Worm (Caenorhabditis elegans): ENCODE measurements around the gene ttr-52.

ce11 chrIII:13430162-13430561 is 25.6 kb downstream of the ttr-52 start, which contains the start of gene trf-1:
- TF ChIP-seq med-1 (GFP tag; optimal IDR thresholded peaks at IDR 0.05; ENCODE audit: insufficient read depth) (no peak), T22C8.4 (GFP tag; IDR thresholded peaks at IDR 0.05) (no peak), tab-1 (GFP tag; IDR thresholded peaks at IDR 0.05) (no peak)
